Worm (Caenorhabditis elegans) whole organism, midembryonic: ENCODE data around the gene T04F8.8.

Experiments
- T22C8.4 ChIP-seq: fragments of 200-800 bp; sonication (Bioruptor generic); IDR thresholded peaks from 2 replicates; pipeline ENCODE4 v1.3.6; 2022; ENCODE audit warnings: missing genetic modification characterization, missing compliant biosample characterization
- cog-1 ChIP-seq: sonication (generic microtip); optimal IDR thresholded peaks from 2 replicates; lab custom pipeline; 2016; ENCODE audit warnings: missing genetic modification characterization, missing compliant biosample characterization
- flt-1 ChIP-seq: fragments of 200-800 bp; sonication (Bioruptor generic); IDR thresholded peaks from 2 replicates; pipeline ENCODE4 v1.3.6; 2022; ENCODE audit warnings: missing genetic modification characterization, missing compliant biosample characterization
- klf-2 ChIP-seq: fragments of 200-800 bp; sonication (Bioruptor generic); conservative IDR thresholded peaks from 2 replicates; pipeline ENCODE4 v1.3.6; 2022; ENCODE audit warnings: missing genetic modification reagents, missing genetic modification characterization, missing compliant biosample characterization
- med-1 ChIP-seq: sonication (generic microtip); optimal IDR thresholded peaks from 2 replicates; lab custom pipeline; 2017; ENCODE audit warnings: missing genetic modification characterization, mild to moderate bottlenecking, missing compliant biosample characterization, antibody characterized with exemption, missing genetic modification reagents; ENCODE audit not compliant: insufficient read depth
- ref-1 ChIP-seq: fragments of 200-800 bp; sonication (Bioruptor generic); conservative IDR thresholded peaks from 2 replicates; pipeline ENCODE4 v1.3.6; 2022; ENCODE audit warnings: missing genetic modification reagents, missing genetic modification characterization, missing compliant biosample characterization
- tab-1 ChIP-seq: fragments of 200-800 bp; sonication (Bioruptor generic); IDR thresholded peaks from 2 replicates; pipeline ENCODE4 v1.3.6; 2022; ENCODE audit warnings: missing genetic modification characterization, missing compliant biosample characterization
- ztf-23 ChIP-seq: fragments of 200-800 bp; sonication (Bioruptor generic); IDR thresholded peaks from 2 replicates; pipeline ENCODE4 v1.3.6; 2022; ENCODE audit warnings: missing genetic modification reagents, missing genetic modification characterization, missing compliant biosample characterization
- ztf-29 ChIP-seq: fragments of 200-800 bp; sonication (Bioruptor generic); IDR thresholded peaks from 2 replicates; pipeline ENCODE4 v1.3.6; 2022; ENCODE audit warnings: missing genetic modification reagents, missing genetic modification characterization, missing compliant biosample characterization

Gene T04F8.8

DNA sequence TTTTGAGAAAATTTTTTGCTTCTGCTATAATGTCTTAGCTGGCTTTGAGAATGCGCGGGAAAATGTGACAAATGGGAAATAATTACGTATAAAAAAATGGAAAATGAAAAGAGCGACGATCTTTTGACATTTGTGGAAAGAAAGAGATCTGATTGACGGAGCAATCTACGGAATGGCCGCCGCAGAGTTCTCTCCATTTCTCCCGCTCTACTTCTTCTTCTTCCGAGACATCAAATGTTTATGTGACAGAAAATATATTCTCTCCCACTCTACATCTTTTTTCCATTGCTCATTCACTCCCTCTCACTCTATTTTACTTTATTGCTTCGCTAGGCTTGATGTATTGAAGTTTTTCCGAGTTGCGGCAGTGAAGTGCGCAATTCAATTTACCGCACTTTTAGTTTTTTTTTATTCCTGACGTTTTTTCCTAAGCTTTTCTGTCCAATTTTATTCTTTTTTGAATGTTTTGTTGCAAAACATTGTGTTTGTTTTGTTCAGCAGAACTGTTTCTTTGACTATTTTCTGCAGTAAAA is 6.7 kb upstream of the T04F8.8 start:
- TF ChIP-seq flt-1 (no peak), cog-1 (tag; lab: Kevin White, UChicago) (no peak), tab-1 (no peak), ztf-23 (GFP tag; lab: Robert Waterston, UW) (no peak), ref-1 (no peak), T22C8.4 (GFP tag; lab: Robert Waterston, UW) (no peak), klf-2 (GFP tag; lab: Robert Waterston, UW) (no peak), med-1 (no peak), ztf-29 (GFP tag; lab: Robert Waterston, UW) (no peak)

DNA sequence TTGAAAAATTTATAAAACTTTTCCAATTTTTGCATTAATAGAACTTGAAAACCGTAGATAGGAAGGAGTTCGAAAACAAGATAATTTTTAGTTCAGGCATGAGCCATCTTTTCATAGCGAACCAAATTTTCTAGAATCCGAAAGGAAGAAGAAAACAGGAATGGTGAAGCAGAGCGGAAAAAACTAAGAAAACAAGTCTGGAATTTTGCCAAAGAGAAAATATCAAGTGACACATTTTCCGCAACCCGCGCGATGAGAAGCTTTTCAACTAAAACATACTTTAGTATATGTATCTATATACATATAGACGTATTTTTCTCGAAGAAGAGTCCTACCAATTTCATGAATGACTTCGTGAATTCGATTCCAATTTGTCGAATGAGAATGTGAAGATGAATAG is 5.7 kb upstream of the T04F8.8 start:
- TF ChIP-seq tab-1 = no peak
- TF ChIP-seq ztf-29 (GFP tag; lab: Robert Waterston, UW) = no peak
- no peak for TF ChIP-seq ref-1
- no peak for TF ChIP-seq T22C8.4 (GFP tag; lab: Robert Waterston, UW)
- TF ChIP-seq med-1 = no peak
- TF ChIP-seq cog-1 (tag; lab: Kevin White, UChicago) = no peak
- TF ChIP-seq ztf-23 (GFP tag; lab: Robert Waterston, UW) = no peak
- TF ChIP-seq flt-1 = no peak
- TF ChIP-seq klf-2 (GFP tag; lab: Robert Waterston, UW) = no peak

DNA sequence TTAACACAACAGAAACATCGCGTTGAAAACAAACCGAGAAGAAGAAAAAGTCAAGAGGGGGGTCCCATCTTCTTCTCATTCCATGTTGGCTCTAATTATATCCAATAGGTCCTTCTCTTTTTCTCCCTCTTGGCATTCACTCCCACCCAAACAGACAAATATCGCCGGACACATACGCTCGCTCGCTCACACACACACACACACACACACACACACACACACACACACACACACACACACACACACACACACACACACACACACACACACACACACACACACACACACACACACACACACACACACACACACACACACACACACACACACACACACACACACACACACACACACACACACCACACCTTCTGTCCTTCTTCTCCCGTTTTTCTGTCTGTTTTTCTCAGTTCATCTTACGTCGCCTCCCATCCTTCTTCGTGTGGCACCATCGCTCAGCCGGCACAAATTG is 3.5 kb upstream of the T04F8.8 start, which contains the start of gene sto-4:
TSS of gene sto-4 (plus strand) at position 360 of the 469 bp plus-strand sequence.
- TF ChIP-seq ztf-23 (GFP tag; lab: Robert Waterston, UW) = 0 out of 2 replicates have a peak, but pooled peaks have one; percentile 51
- TF ChIP-seq cog-1 (tag; lab: Kevin White, UChicago) = peak; percentile 62
- TF ChIP-seq klf-2 (GFP tag; lab: Robert Waterston, UW) = 0 out of 2 replicates have a peak, but pooled peaks have one; percentile 31
- TF ChIP-seq flt-1 = peak; percentile 72; the same call in 1 of the 2 replicates

DNA sequence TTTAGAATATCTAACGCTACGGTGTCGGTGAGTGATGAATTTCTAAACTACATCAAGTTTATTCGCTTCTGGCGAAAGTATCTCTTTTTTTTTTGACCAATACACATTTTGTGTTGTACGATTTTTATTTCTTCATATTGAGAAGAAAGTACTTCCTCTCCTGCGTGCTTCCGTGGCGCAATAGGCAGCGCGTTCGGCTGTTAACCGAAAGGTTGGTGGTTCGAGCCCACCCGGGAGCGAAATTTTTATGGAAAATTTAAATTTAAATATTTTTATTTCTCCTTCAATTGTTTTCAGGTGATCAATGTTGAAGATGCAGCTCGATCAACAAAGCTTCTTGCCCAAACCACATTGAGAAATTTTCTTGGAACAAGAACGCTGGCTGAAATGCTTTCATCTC is 1.7 kb upstream of the T04F8.8 start:
- TF ChIP-seq T22C8.4 (GFP tag; lab: Robert Waterston, UW) (peak; percentile 55; the same call in 1 of the 2 replicates), ztf-29 (GFP tag; lab: Robert Waterston, UW) (no peak), flt-1 (0 out of 2 replicates have a peak, but pooled peaks have one; percentile 39), cog-1 (tag; lab: Kevin White, UChicago) (no peak)

DNA sequence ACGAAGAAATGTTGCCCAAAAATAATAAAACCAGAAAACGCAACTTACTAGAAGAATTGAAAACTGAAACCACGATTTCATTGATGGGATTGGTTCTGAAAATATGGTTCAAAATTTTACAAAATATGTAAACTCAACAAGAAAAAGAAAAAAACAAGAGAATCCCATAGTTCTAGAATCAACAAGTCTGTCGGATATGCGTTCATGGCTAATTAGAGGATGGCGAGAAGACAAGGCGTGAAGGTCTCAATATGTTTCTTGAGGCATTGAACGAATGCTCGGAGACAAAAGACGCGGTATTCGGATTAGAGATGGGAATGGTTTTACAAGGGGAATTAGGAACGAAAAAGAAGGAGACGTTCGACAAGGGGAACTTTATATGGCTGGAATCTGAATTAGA is 3.5 kb downstream of the T04F8.8 start, which contains the start of gene cutl-11:
TSS of gene cutl-11 (minus strand) at position 101 of the 400 bp plus-strand sequence.
- TF ChIP-seq ref-1 (no peak), tab-1 (no peak), ztf-23 (GFP tag; lab: Robert Waterston, UW) (no peak), flt-1 (no peak), klf-2 (GFP tag; lab: Robert Waterston, UW) (no peak), med-1 (no peak), ztf-29 (GFP tag; lab: Robert Waterston, UW) (no peak), cog-1 (tag; lab: Kevin White, UChicago) (no peak), T22C8.4 (GFP tag; lab: Robert Waterston, UW) (no peak)

DNA sequence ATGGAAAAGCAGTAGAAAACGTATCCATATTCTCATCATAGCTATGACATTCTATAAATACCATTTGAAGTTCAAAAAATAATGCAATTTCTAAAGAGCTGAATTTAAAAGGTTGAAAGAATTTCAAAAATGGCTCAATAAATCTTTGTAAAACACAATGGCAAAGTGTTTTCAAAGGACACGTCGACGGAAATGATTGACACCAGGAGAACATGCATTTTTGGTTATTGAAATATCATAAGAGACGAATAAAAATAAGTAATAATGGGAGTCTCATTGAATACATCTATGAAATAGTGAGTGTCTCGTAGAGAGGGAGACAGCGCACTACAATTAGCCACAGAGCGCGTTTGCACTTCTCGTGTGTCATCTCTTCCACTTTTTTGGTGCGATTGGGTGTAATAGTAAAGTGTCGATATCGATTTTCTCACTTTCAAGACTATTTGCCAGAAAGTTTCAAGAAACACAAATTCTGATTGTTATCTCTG is 9.3 kb downstream of the T04F8.8 start, which contains the start of gene T04F8.2:
TSS of gene T04F8.2 (minus strand) at position 51 of the 488 bp plus-strand sequence.
- peak; percentile 45 for TF ChIP-seq cog-1 (tag; lab: Kevin White, UChicago)
- peak; percentile 39; the same call in 1 of the 2 replicates for TF ChIP-seq T22C8.4 (GFP tag; lab: Robert Waterston, UW)
- no peak for TF ChIP-seq ztf-23 (GFP tag; lab: Robert Waterston, UW)

DNA sequence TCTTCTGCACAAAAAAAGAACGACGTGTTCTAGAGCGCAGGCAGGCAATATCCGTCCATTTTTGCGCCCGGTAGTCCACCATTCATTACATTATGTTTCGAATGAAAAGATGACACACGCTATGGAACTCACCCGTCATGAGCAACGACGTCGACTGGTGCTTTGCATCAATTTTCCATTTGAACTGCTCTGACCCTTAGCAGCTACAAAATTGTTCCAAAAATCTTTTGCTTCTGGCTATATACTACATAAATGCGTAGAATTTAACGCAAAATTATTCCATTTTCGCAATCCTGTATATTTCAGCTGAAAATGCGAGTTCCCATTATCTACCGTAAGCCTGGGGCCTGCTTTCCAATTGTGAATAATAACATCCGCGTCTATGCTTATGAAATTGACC is 11.1 kb downstream of the T04F8.8 start, which contains the start of gene T04F8.3:
TSS of gene T04F8.3 (plus strand) at position 301 of the 400 bp plus-strand sequence.
- TF ChIP-seq T22C8.4 (GFP tag; lab: Robert Waterston, UW) (no peak), med-1 (no peak), ztf-23 (GFP tag; lab: Robert Waterston, UW) (no peak), cog-1 (tag; lab: Kevin White, UChicago) (no peak), ztf-29 (GFP tag; lab: Robert Waterston, UW) (no peak), ref-1 (no peak), tab-1 (no peak), flt-1 (no peak), klf-2 (GFP tag; lab: Robert Waterston, UW) (no peak)

DNA sequence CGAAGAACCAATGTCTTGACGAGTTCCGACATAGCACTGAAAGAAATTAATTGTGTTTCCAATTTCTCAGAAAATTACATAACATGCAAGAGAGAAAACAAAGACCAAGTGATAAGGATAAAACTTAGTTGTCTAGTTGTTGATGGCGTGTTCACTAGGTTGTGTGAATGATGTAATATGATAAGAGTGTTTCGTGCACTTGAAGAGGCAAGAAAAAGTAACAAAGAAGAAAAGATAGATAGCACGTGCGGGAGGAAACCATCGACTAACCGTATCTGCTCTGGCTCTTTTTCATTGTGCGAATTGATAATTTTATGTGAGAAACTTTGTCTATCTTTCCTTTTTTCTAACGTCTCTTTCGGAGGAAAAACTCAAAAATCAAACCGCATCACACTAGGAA is 14.4 kb downstream of the T04F8.8 start, which contains the start of gene sfxn-1.5:
TSS of gene sfxn-1.5 (minus strand) at position 36 of the 400 bp plus-strand sequence.
- TF ChIP-seq med-1 = no peak
- no peak for TF ChIP-seq T22C8.4 (GFP tag; lab: Robert Waterston, UW)
- no peak for TF ChIP-seq ref-1
- no peak for TF ChIP-seq klf-2 (GFP tag; lab: Robert Waterston, UW)
- no peak for TF ChIP-seq flt-1
- no peak for TF ChIP-seq ztf-23 (GFP tag; lab: Robert Waterston, UW)
- TF ChIP-seq tab-1 = no peak
- no peak for TF ChIP-seq ztf-29 (GFP tag; lab: Robert Waterston, UW)
- TF ChIP-seq cog-1 (tag; lab: Kevin White, UChicago) = no peak

DNA sequence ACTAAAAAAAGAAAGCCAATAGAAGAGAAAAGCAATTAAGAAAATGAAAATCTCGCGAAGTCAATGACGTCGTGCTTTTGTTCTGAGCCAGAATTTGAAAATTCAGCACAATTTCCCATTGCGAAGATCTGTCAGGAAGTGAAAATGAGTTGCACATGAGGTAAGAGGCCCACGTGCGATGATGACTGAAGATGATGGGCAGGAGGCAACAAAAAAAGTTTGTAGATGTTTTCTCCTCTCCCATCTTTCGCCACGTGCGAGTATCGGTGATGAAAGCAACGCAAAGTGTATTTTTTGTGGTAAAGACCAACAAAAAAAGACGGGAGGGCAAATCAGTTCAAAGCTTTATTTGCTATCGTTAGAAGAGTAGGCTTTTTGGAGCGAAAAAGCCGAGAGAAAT is 14.8 kb downstream of the T04F8.8 start:
- TF ChIP-seq med-1 (no peak), ztf-29 (GFP tag; lab: Robert Waterston, UW) (no peak), tab-1 (no peak), ref-1 (no peak), T22C8.4 (GFP tag; lab: Robert Waterston, UW) (no peak), cog-1 (tag; lab: Kevin White, UChicago) (no peak), klf-2 (GFP tag; lab: Robert Waterston, UW) (no peak), flt-1 (no peak), ztf-23 (GFP tag; lab: Robert Waterston, UW) (no peak)

DNA sequence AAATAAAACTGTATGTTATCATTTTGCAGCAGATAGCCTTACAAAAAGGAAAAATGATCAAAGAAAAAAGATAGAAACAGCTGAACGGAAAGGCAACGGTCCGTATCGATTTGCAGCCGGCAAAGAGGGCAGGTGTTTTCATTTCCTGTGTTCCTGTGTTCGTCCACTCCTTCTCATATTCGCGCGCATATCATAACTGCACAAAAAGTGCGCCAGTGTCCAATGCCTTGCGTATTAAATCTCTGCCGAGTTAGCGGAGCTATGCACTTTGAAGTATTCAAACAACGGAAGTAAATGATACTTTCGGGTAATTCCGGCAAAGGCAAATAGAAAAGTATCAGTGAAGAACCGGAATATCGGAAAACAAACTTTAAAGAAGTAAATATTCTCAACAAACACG is 15.3 kb downstream of the T04F8.8 start:
- TF ChIP-seq cog-1 (tag; lab: Kevin White, UChicago) (peak; percentile 32), flt-1 (0 out of 2 replicates have a peak, but pooled peaks have one; percentile 52), tab-1 (no peak)
